Worm (Caenorhabditis elegans) whole organism, midembryonic: Measurements from ENCODE around the gene nemp-1.

Source experiments
- T22C8.4 ChIP-seq: fragments of 200-800 bp; sonication (Bioruptor generic); IDR thresholded peaks from 2 replicates; pipeline ENCODE4 v1.3.6; 2022; ENCODE audit warnings: missing genetic modification characterization, missing compliant biosample characterization
- cog-1 ChIP-seq: sonication (generic microtip); optimal IDR thresholded peaks from 2 replicates; lab custom pipeline; 2016; ENCODE audit warnings: missing genetic modification characterization, missing compliant biosample characterization
- flt-1 ChIP-seq: fragments of 200-800 bp; sonication (Bioruptor generic); IDR thresholded peaks from 2 replicates; pipeline ENCODE4 v1.3.6; 2022; ENCODE audit warnings: missing genetic modification characterization, missing compliant biosample characterization
- med-1 ChIP-seq: sonication (generic microtip); optimal IDR thresholded peaks from 2 replicates; lab custom pipeline; 2017; ENCODE audit warnings: missing genetic modification characterization, mild to moderate bottlenecking, missing compliant biosample characterization, antibody characterized with exemption, missing genetic modification reagents; ENCODE audit not compliant: insufficient read depth
- ref-1 ChIP-seq: fragments of 200-800 bp; sonication (Bioruptor generic); conservative IDR thresholded peaks from 2 replicates; pipeline ENCODE4 v1.3.6; 2022; ENCODE audit warnings: missing genetic modification reagents, missing genetic modification characterization, missing compliant biosample characterization
- tab-1 ChIP-seq: fragments of 200-800 bp; sonication (Bioruptor generic); IDR thresholded peaks from 2 replicates; pipeline ENCODE4 v1.3.6; 2022; ENCODE audit warnings: missing genetic modification characterization, missing compliant biosample characterization
- ztf-23 ChIP-seq: fragments of 200-800 bp; sonication (Bioruptor generic); IDR thresholded peaks from 2 replicates; pipeline ENCODE4 v1.3.6; 2022; ENCODE audit warnings: missing genetic modification reagents, missing genetic modification characterization, missing compliant biosample characterization
- ztf-29 ChIP-seq: fragments of 200-800 bp; sonication (Bioruptor generic); IDR thresholded peaks from 2 replicates; pipeline ENCODE4 v1.3.6; 2022; ENCODE audit warnings: missing genetic modification reagents, missing genetic modification characterization, missing compliant biosample characterization

- TF ChIP-seq cog-1 (tag; lab: Kevin White, UChicago) (no peak), flt-1 (GFP tag; lab: Robert Waterston, UW) (no peak), tab-1 (GFP tag; lab: Robert Waterston, UW) (no peak), med-1 (GFP tag; lab: Kevin White, UChicago) (no peak), ztf-23 (GFP tag; lab: Robert Waterston, UW) (no peak), ztf-29 (GFP tag; lab: Robert Waterston, UW) (no peak), T22C8.4 (GFP tag; lab: Robert Waterston, UW) (no peak), ref-1 (GFP tag; lab: Robert Waterston, UW) (no peak)
Observed at ce11 chrIII:486077-486597, 14.0 kb downstream of the nemp-1 start, which contains the start of gene nlp-32.
